Worm (Caenorhabditis elegans) whole organism, young adult: ENCODE measurements around the gene ZC239.4.

ENCODE experiments used
- F23B12.7 ChIP-seq: sonication (generic microtip); optimal IDR thresholded peaks from 2 replicates; lab custom pipeline; 2017; ENCODE audit warnings: missing genetic modification characterization, mild to moderate bottlenecking, missing compliant biosample characterization, antibody characterized with exemption, moderate library complexity; ENCODE audit not compliant: insufficient read depth
- F49E8.2 ChIP-seq: sonication (generic microtip); optimal IDR thresholded peaks from 3 replicates; lab custom pipeline; 2017; ENCODE audit warnings: missing genetic modification characterization, mild to moderate bottlenecking, missing compliant biosample characterization, antibody characterized with exemption, moderate library complexity; ENCODE audit not compliant: insufficient read depth
- bed-2 ChIP-seq: fragments of 200-800 bp; sonication (Bioruptor generic); IDR thresholded peaks from 2 replicates; pipeline ENCODE4 v1.3.6; 2022; ENCODE audit warnings: missing genetic modification reagents, missing genetic modification characterization, missing compliant biosample characterization
- cebp-2 ChIP-seq: fragments of 200-800 bp; sonication (Bioruptor generic); IDR thresholded peaks from 2 replicates; pipeline ENCODE4 v1.3.6; 2022; ENCODE audit warnings: missing genetic modification characterization, missing compliant biosample characterization
- him-1 ChIP-seq: sonication (generic microtip); optimal IDR thresholded peaks from 2 replicates; lab custom pipeline; 2016; ENCODE audit warnings: missing genotype, missing genetic modification reagents, missing genetic modification characterization, missing compliant biosample characterization
- madf-8 ChIP-seq: fragments of 200-800 bp; sonication (Bioruptor generic); conservative IDR thresholded peaks from 2 replicates; pipeline ENCODE4 v1.3.6; 2022; ENCODE audit warnings: missing genetic modification reagents, missing genetic modification characterization, missing compliant biosample characterization

DNA sequence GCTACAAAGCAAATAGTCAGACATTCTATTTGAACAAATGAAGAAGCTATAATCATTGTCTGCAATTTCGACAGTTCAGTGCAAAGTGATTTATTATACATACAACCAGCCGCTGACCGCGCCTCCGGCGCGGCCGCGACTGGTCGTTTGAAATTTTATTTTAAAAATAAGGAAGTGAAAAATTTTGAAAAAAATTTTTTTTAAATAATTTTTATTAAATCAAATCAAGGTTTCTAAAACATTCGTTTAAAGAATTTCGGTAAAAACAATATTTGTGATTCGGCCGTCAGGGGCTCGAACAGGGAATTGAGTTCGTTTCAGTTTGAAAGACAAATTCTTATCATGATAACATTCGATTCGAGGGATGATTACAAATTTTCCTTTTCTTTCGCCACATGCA, 41.8 kb upstream of the ZC239.4 start, which contains the start of gene Y27F2A.10:
- TF ChIP-seq madf-8 (GFP tag; lab: Robert Waterston, UW), result no peak
- TF ChIP-seq bed-2 (GFP tag; lab: Robert Waterston, UW), result no peak
- TF ChIP-seq cebp-2 (GFP tag; lab: Robert Waterston, UW), result no peak
- no peak for TF ChIP-seq F23B12.7
- no peak for TF ChIP-seq F49E8.2 (tag; lab: Kevin White, UChicago)
- TF ChIP-seq him-1 (tag; lab: Kevin White, UChicago), result no peak
